Fruit fly (Drosophila melanogaster): ENCODE measurements around the gene CG31441.

CG31441 gene

DNA sequence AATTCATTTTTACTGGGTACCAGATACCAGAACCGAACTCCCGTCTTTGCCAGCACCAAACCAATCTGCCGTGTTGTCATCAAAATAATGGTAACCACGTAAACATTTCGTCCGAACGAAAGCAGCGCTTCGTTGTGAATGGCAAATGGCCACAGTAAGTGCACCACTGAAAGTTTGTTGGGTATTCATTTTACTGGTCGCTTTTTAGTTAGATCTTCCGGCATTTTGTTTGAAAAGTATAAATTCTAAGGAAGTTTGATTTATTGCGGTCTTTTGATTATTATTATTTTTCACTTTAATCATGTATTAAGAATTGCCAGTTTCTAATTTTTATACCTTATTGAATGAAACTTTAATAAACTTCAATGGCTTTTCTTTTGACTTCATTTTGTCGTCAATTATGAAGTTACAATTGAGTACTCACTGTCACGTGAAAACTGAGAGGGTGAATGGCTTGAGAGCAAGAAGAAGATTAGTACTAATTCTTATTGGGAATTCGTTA is 21.6 kb upstream of the CG31441 start, which contains the start of gene ZnT86D (continued):
- TF ChIP-seq klu (GFP tag; IDR thresholded peaks at IDR 0.05): peak; percentile 57; the same call in 1 of the 2 replicates
- TF ChIP-seq CG3847 (GFP tag; IDR thresholded peaks at IDR 0.05): peak; percentile 65
- TF ChIP-seq CG15073 (GFP tag; optimal IDR thresholded peaks at IDR 0.05): no peak
- TF ChIP-seq dysf (GFP tag; IDR thresholded peaks at IDR 0.05): peak; percentile 63; the same call in 2 of the 3 replicates
- TF ChIP-seq sisA (GFP tag; IDR thresholded peaks at IDR 0.05): peak; percentile 35; the same call in 1 of the 2 replicates
- TF ChIP-seq Dp (GFP tag; optimal IDR thresholded peaks at IDR 0.05): peak; percentile 6
- TF ChIP-seq mirr (GFP tag; optimal IDR thresholded peaks at IDR 0.05): peak; percentile 10
- TF ChIP-seq CG12236 (GFP tag; optimal IDR thresholded peaks at IDR 0.05): no peak
- peak; percentile 10 for TF ChIP-seq CG12769 (tag; optimal IDR thresholded peaks at IDR 0.05)
- no peak for TF ChIP-seq CG17802 (tag; optimal IDR thresholded peaks at IDR 0.05)
- no peak for TF ChIP-seq Oaz (GFP tag; IDR thresholded peaks at IDR 0.05)
- no peak for TF ChIP-seq luna (GFP tag; optimal IDR thresholded peaks at IDR 0.05)
- peak; percentile 79 for TF ChIP-seq CG13424 (tag; optimal IDR thresholded peaks at IDR 0.05)
- TF ChIP-seq Doc2 (GFP tag; IDR thresholded peaks at IDR 0.05): no peak
- peak; percentile 24; the same call in 1 of the 2 replicates for TF ChIP-seq vvl (GFP tag; IDR thresholded peaks at IDR 0.05)
- TF ChIP-seq tup (GFP tag; optimal IDR thresholded peaks at IDR 0.05): no peak
- TF ChIP-seq CG32772 (GFP tag; IDR thresholded peaks at IDR 0.05): peak; percentile 39; the same call in 1 of the 2 replicates
- peak; percentile 55 for TF ChIP-seq sd (tag; optimal IDR thresholded peaks at IDR 0.05)
- TF ChIP-seq az2 (GFP tag; optimal IDR thresholded peaks at IDR 0.05): no peak
- TF ChIP-seq CG10209 (GFP tag; optimal IDR thresholded peaks at IDR 0.05): peak; percentile 53
- TF ChIP-seq CG2116 (GFP tag; optimal IDR thresholded peaks at IDR 0.05): no peak
- no peak for TF ChIP-seq CkIIα-i1 (GFP tag; IDR thresholded peaks at IDR 0.05)
- peak; percentile 29 for TF ChIP-seq Vsx1 (GFP tag; optimal IDR thresholded peaks at IDR 0.05)
- TF ChIP-seq crol (GFP tag; IDR thresholded peaks at IDR 0.05): peak; percentile 71
- TF ChIP-seq sc (optimal IDR thresholded peaks at IDR 0.05): no peak
- TF ChIP-seq sc (GFP tag; optimal IDR thresholded peaks at IDR 0.05): peak; percentile 3
- peak; percentile 76 for TF ChIP-seq CoRest (tag; optimal IDR thresholded peaks at IDR 0.05)
- 0 out of 2 replicates have a peak, but pooled peaks have one; percentile 8 for TF ChIP-seq ara (GFP tag; IDR thresholded peaks at IDR 0.05)
- TF ChIP-seq zen (tag; optimal IDR thresholded peaks at IDR 0.05): peak; percentile 40
- no peak for TF ChIP-seq ash1 (GFP tag; optimal IDR thresholded peaks at IDR 0.05)
- no peak for TF ChIP-seq CG4617 (GFP tag; optimal IDR thresholded peaks at IDR 0.05; ENCODE audit: borderline replicate concordance)
- no peak for TF ChIP-seq CG1024 (GFP tag; IDR thresholded peaks at IDR 0.05)
- TF ChIP-seq CG6654 (GFP tag; optimal IDR thresholded peaks at IDR 0.05): no peak
- TF ChIP-seq CG11504 (tag; optimal IDR thresholded peaks at IDR 0.05): peak; percentile 72
- TF ChIP-seq bcd (GFP tag; optimal IDR thresholded peaks at IDR 0.05): peak; percentile 68
- no peak for TF ChIP-seq CG14965 (GFP tag; optimal IDR thresholded peaks at IDR 0.05; ENCODE audit: borderline replicate concordance)
- no peak for TF ChIP-seq Nf-YA (GFP tag; IDR thresholded peaks at IDR 0.05)
- TF ChIP-seq CG2202 (tag; optimal IDR thresholded peaks at IDR 0.05): no peak
- TF ChIP-seq CG2678 (tag; optimal IDR thresholded peaks at IDR 0.05): peak; percentile 83
- peak; percentile 5 for TF ChIP-seq Atf-2 (GFP tag; optimal IDR thresholded peaks at IDR 0.05)
- TF ChIP-seq jigr1 (GFP tag; IDR thresholded peaks at IDR 0.05): no peak
- no peak for TF ChIP-seq Opbp (GFP tag; IDR thresholded peaks at IDR 0.05; ENCODE audit: partially characterized antibody)
- peak; percentile 26 for TF ChIP-seq CG1603 (tag; optimal IDR thresholded peaks at IDR 0.05)
- TF ChIP-seq CG4404 (GFP tag; IDR thresholded peaks at IDR 0.05): peak; percentile 61
- peak; percentile 20 for TF ChIP-seq scrt (GFP tag; optimal IDR thresholded peaks at IDR 0.05)
- TF ChIP-seq pum (GFP tag; optimal IDR thresholded peaks at IDR 0.05): peak; percentile 41
- TF ChIP-seq MESR4 (GFP tag; optimal IDR thresholded peaks at IDR 0.05): peak; percentile 55
- TF ChIP-seq CG4707 (GFP tag; optimal IDR thresholded peaks at IDR 0.05): no peak
- no peak for TF ChIP-seq CG6854 (GFP tag; optimal IDR thresholded peaks at IDR 0.05)
- no peak for TF ChIP-seq usp (GFP tag; optimal IDR thresholded peaks at IDR 0.05)
- TF ChIP-seq CG16863 (GFP tag; optimal IDR thresholded peaks at IDR 0.05): peak; percentile 30

Measured in whole organism, embryonic.